Worm (Caenorhabditis elegans) whole organism, L1 larva: ENCODE results near the gene Y116F11A.6.

Experiments used
- C04F5.9 ChIP-seq: sonication (generic microtip); optimal IDR thresholded peaks from 2 replicates; lab custom pipeline; 2016; ENCODE audit warnings: missing genetic modification characterization, missing compliant biosample characterization
- C16A3.4 ChIP-seq: fragments of 150-350 bp; optimal IDR thresholded peaks from 2 replicates; lab custom pipeline; 2014; ENCODE audit warnings: missing biosample characterization, missing genetic modification characterization
- C34B4.2 ChIP-seq: sonication (generic microtip); optimal IDR thresholded peaks from 2 replicates; lab custom pipeline; 2017; ENCODE audit warnings: mild to moderate bottlenecking, missing genetic modification characterization, missing compliant biosample characterization
- aly-2 ChIP-seq: fragments of 150-350 bp; optimal IDR thresholded peaks from 2 replicates; lab custom pipeline; 2014; ENCODE audit warnings: missing biosample characterization, missing genetic modification characterization
- blmp-1 ChIP-seq: fragments of 150-350 bp; optimal IDR thresholded peaks from 2 replicates; lab custom pipeline; 2014; ENCODE audit warnings: missing biosample characterization, missing genetic modification characterization
- ceh-82 ChIP-seq, 3 experiments: fragments of 150-350 bp in 1 of 3; sonication (generic microtip) in 2 of 3; optimal IDR thresholded peaks; 2 replicates each; lab custom pipeline; 2014 to 2017; ENCODE audit warnings: missing biosample characterization in 3 of 3, missing genetic modification characterization in 3 of 3
- ceh-88 ChIP-seq: fragments of 200-800 bp; sonication (Bioruptor generic); IDR thresholded peaks from 2 replicates; pipeline ENCODE4 v1.3.6; 2022; ENCODE audit warnings: missing genetic modification characterization, missing compliant biosample characterization
- ces-1 ChIP-seq: fragments of 150-350 bp; optimal IDR thresholded peaks from 2 replicates; lab custom pipeline; 2014; ENCODE audit warnings: missing biosample characterization, missing genetic modification reagents, missing genetic modification characterization
- dpl-1 ChIP-seq, 3 experiments: fragments of 150-350 bp in 2 of 3; sonication (generic microtip) in 1 of 3; optimal IDR thresholded peaks; 2 replicates each; lab custom pipeline; 2014 to 2017; ENCODE audit warnings: missing biosample characterization in 3 of 3, missing genetic modification characterization in 3 of 3, missing genetic modification reagents in 3 of 3
- efl-1 ChIP-seq, 4 experiments: fragments of 150-350 bp; optimal IDR thresholded peaks in 3 of 4; peaks in 1 of 4; 1 replicate in 1 of 4; 2 replicates in 3 of 4; lab custom pipeline; 2014; ENCODE audit warnings: missing biosample characterization in 2 of 4, missing genetic modification characterization in 2 of 4, missing genetic modification reagents in 2 of 4
- efl-3 ChIP-seq: fragments of 200-800 bp; sonication (Bioruptor generic); optimal IDR thresholded peaks from 2 replicates; lab custom pipeline; 2018; ENCODE audit warnings: mild to moderate bottlenecking, missing genetic modification characterization, missing compliant biosample characterization
- egl-27 ChIP-seq, 2 experiments: fragments of 150-350 bp in 1 of 2; sonication (generic microtip); optimal IDR thresholded peaks; 3 replicates each; lab custom pipeline; 2017 to 2018; ENCODE audit warnings: missing biosample characterization in 2 of 2, missing genetic modification characterization in 2 of 2, missing genetic modification reagents in 2 of 2
- fkh-10 ChIP-seq: sonication (generic microtip); optimal IDR thresholded peaks from 2 replicates; lab custom pipeline; 2017; ENCODE audit warnings: missing biosample characterization, missing genetic modification reagents, missing genetic modification characterization
- hlh-4 ChIP-seq: sonication (generic microtip); optimal IDR thresholded peaks from 2 replicates; lab custom pipeline; 2016; ENCODE audit warnings: mild to moderate bottlenecking, missing genetic modification characterization, missing compliant biosample characterization
- hpl-2 ChIP-seq: fragments of 150-350 bp; optimal IDR thresholded peaks from 2 replicates; lab custom pipeline; 2014; ENCODE audit warnings: missing biosample characterization, missing genetic modification reagents, missing genetic modification characterization
- irx-1 ChIP-seq: sonication (generic microtip); optimal IDR thresholded peaks from 2 replicates; lab custom pipeline; 2016; ENCODE audit warnings: missing genetic modification characterization, missing compliant biosample characterization
- isw-1 ChIP-seq: fragments of 200-800 bp; sonication (Bioruptor generic); IDR thresholded peaks from 2 replicates; pipeline ENCODE4 v1.3.6; 2022; ENCODE audit warnings: missing genetic modification characterization, missing compliant biosample characterization
- lin-15B ChIP-seq: fragments of 150-350 bp; sonication (generic microtip); optimal IDR thresholded peaks from 3 replicates; lab custom pipeline; 2014; ENCODE audit warnings: missing biosample characterization, missing genetic modification characterization
- lin-39 ChIP-seq: fragments of 150-350 bp; optimal IDR thresholded peaks from 2 replicates; lab custom pipeline; 2014; ENCODE audit warnings: missing biosample characterization, missing genetic modification reagents, missing genetic modification characterization
- lsy-2 ChIP-seq, 2 experiments: fragments of 150-350 bp; optimal IDR thresholded peaks; 2 replicates each; lab custom pipeline; 2014; ENCODE audit warnings: missing biosample characterization in 2 of 2, missing genetic modification characterization in 2 of 2
- mab-9 ChIP-seq: fragments of 200-800 bp; sonication (Bioruptor generic); IDR thresholded peaks from 2 replicates; pipeline ENCODE4 v1.3.6; 2022; ENCODE audit warnings: missing genetic modification reagents, missing genetic modification characterization, missing compliant biosample characterization
- mdl-1 ChIP-seq, 2 experiments: fragments of 150-350 bp; optimal IDR thresholded peaks; 2 replicates each; lab custom pipeline; 2014 to 2017; ENCODE audit warnings: missing biosample characterization in 2 of 2, missing genetic modification characterization in 2 of 2, inconsistent platforms in 1 of 2
- mep-1 ChIP-seq: fragments of 150-350 bp; optimal IDR thresholded peaks from 2 replicates; lab custom pipeline; 2014; ENCODE audit warnings: missing biosample characterization, missing genetic modification characterization
- nhr-11 ChIP-seq: fragments of 150-350 bp; optimal IDR thresholded peaks from 2 replicates; lab custom pipeline; 2014; ENCODE audit warnings: missing biosample characterization, missing genetic modification characterization
- nhr-12 ChIP-seq: sonication (generic microtip); optimal IDR thresholded peaks from 2 replicates; lab custom pipeline; 2017; ENCODE audit warnings: missing biosample characterization, missing genetic modification characterization
- nhr-19 ChIP-seq: fragments of 200-800 bp; sonication (Bioruptor generic); conservative IDR thresholded peaks from 2 replicates; pipeline ENCODE4 v1.3.6; 2022; ENCODE audit warnings: missing genetic modification characterization, missing compliant biosample characterization
- nhr-20 ChIP-seq: sonication (generic microtip); optimal IDR thresholded peaks from 2 replicates; lab custom pipeline; 2016; ENCODE audit warnings: mild to moderate bottlenecking, missing genetic modification characterization, missing compliant biosample characterization
- nhr-237 ChIP-seq: fragments of 150-350 bp; optimal IDR thresholded peaks from 2 replicates; lab custom pipeline; 2014; ENCODE audit warnings: missing biosample characterization, missing genetic modification characterization
- nhr-47 ChIP-seq: sonication (generic microtip); optimal IDR thresholded peaks from 2 replicates; lab custom pipeline; 2016; ENCODE audit warnings: mild to moderate bottlenecking, missing genetic modification characterization, moderate library complexity, missing compliant biosample characterization
- nhr-71 ChIP-seq: sonication (generic microtip); optimal IDR thresholded peaks from 2 replicates; lab custom pipeline; 2016; ENCODE audit warnings: mild to moderate bottlenecking, missing genetic modification characterization, moderate library complexity, missing compliant biosample characterization
- nhr-76 ChIP-seq: sonication (generic microtip); optimal IDR thresholded peaks from 2 replicates; lab custom pipeline; 2017; ENCODE audit warnings: missing biosample characterization, missing genetic modification characterization
- nhr-84 ChIP-seq: sonication (generic microtip); optimal IDR thresholded peaks from 2 replicates; lab custom pipeline; 2017; ENCODE audit warnings: missing biosample characterization, missing genetic modification characterization
- nhr-90 ChIP-seq: sonication (generic microtip); optimal IDR thresholded peaks from 2 replicates; lab custom pipeline; 2016; ENCODE audit warnings: mild to moderate bottlenecking, missing genetic modification characterization, missing compliant biosample characterization; ENCODE audit not compliant: poor library complexity
- rnt-1 ChIP-seq: sonication (generic microtip); optimal IDR thresholded peaks from 2 replicates; lab custom pipeline; 2016; ENCODE audit warnings: mild to moderate bottlenecking, missing genetic modification characterization, moderate library complexity, missing compliant biosample characterization
- sptf-1 ChIP-seq: fragments of 150-350 bp; optimal IDR thresholded peaks from 2 replicates; lab custom pipeline; 2014; ENCODE audit warnings: missing biosample characterization, missing genetic modification characterization
- tbx-2 ChIP-seq: sonication (generic microtip); optimal IDR thresholded peaks from 2 replicates; lab custom pipeline; 2016; ENCODE audit warnings: missing genetic modification characterization, missing compliant biosample characterization
- unc-62 ChIP-seq: fragments of 150-350 bp; optimal IDR thresholded peaks from 2 replicates; lab custom pipeline; 2014; ENCODE audit warnings: missing biosample characterization, missing genetic modification reagents, missing genetic modification characterization
- unc-98 ChIP-seq: fragments of 200-800 bp; sonication (Bioruptor generic); IDR thresholded peaks from 2 replicates; pipeline ENCODE4 v1.3.6; 2022; ENCODE audit warnings: missing genetic modification characterization, missing compliant biosample characterization
- zag-1 ChIP-seq: fragments of 150-350 bp; optimal IDR thresholded peaks from 2 replicates; lab custom pipeline; 2014; ENCODE audit warnings: missing biosample characterization, missing genetic modification characterization
- zip-4 ChIP-seq: fragments of 200-800 bp; sonication (Bioruptor generic); optimal IDR thresholded peaks from 2 replicates; lab custom pipeline; 2018; ENCODE audit warnings: mild to moderate bottlenecking, missing genetic modification characterization, moderate library complexity, missing compliant biosample characterization

Gene Y116F11A.6

DNA sequence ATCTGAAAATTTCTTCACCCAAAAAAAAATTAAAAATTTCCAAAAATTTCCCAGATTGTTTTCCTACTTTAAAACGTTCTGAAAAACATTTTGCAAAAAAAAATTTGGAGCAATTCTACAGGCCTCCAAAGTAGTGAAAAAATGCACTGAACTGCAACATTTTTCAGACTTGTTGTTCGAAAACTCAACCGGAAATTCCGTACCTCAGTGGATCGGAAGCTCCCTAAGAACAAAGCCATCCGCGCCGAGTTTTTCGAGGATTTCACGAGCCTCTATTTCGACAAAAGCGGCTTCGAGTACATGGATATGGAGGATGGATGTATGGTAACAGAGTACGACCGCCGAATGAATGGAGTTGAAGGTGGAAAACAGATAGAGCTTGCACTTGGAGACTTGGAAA, 18.8 kb downstream of the Y116F11A.6 start, which contains the start of gene fbxa-131:
TSS of gene fbxa-131 (plus strand) at position 301 of the 400 bp plus-strand sequence.
- TF ChIP-seq C16A3.4 (no peak), nhr-76 (tag; lab: Kevin White, UChicago) (no peak), nhr-90 (tag; lab: Kevin White, UChicago) (no peak), tbx-2 (tag; lab: Kevin White, UChicago) (no peak), mep-1 (tag; lab: Kevin White, UChicago) (no peak), unc-62 (GFP tag; lab: Kevin White, UChicago) (no peak), nhr-20 (tag; lab: Kevin White, UChicago) (no peak), ceh-82 (tag; optimal IDR thresholded peaks at IDR 0.05; lab: Kevin White, UChicago) (no peak), zag-1 (tag; lab: Kevin White, UChicago) (no peak), egl-27 (tag; optimal IDR thresholded peaks at IDR 0.05; lab: Kevin White, UChicago) (no peak), hpl-2 (no peak)

DNA sequence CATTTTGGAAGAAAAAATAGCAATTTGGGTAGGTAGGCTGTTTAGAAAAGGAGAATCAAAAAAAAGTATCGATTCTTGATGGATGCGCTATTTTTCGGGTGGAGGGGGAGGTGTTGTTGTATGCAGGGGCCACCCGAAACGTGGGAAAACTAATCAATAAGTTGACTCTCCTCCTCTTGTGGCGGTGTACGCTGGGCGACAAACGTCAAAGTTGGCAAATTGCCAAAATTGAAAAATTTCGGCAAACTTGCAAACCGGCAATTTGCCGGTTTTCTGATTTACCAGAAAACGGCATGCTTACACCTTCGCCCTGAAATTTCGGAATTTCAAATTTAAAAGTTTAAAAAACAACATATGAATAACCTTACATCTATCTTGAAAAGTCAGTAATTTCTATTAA, 21.7 kb downstream of the Y116F11A.6 start, which contains the start of gene W04E12.2:
TSS of gene W04E12.2 (minus strand) at position 101 of the 400 bp plus-strand sequence.
- TF ChIP-seq rnt-1 (tag; lab: Kevin White, UChicago): no peak
- no peak for TF ChIP-seq ceh-88 (GFP tag; lab: Robert Waterston, UW)
- TF ChIP-seq dpl-1 (GFP tag; optimal IDR thresholded peaks at IDR 0.05; lab: Kevin White, UChicago): no peak
- no peak for TF ChIP-seq hlh-4 (tag; lab: Kevin White, UChicago)
- no peak for TF ChIP-seq nhr-11 (tag; lab: Kevin White, UChicago)
- TF ChIP-seq irx-1: no peak
- TF ChIP-seq fkh-10 (GFP tag; lab: Kevin White, UChicago): no peak
- no peak for TF ChIP-seq nhr-12 (tag; lab: Kevin White, UChicago)
- TF ChIP-seq nhr-71 (tag; lab: Kevin White, UChicago): no peak
- no peak for TF ChIP-seq nhr-84 (tag; lab: Kevin White, UChicago)
- TF ChIP-seq C34B4.2 (tag; lab: Kevin White, UChicago): no peak

DNA sequence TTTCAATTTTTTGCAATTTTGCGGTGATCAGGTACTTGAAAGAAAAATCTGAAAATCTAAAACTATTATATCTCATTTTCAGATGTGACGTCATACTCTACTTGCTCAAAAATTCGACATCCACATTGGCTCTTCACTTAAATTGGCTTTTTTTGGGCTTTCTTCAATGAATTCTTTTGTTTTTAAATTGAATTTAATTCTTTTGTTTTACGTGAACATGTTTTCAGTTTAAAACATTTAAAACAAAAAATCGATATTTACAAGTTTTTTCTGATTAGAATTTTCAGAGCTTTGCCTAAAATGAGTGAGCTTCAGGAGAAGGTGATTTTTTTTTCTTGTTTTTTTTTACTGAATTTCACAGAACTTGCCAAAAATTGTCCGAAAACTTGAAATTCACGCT, 22.3 kb downstream of the Y116F11A.6 start, which contains the start of gene W04E12.3:
TSS of gene W04E12.3 (plus strand) at position 301 of the 400 bp plus-strand sequence.
- TF ChIP-seq lin-15B (tag; lab: Kevin White, UChicago) (no peak), mdl-1 (tag; optimal IDR thresholded peaks at IDR 0.05; lab: Kevin White, UChicago) (no peak), ces-1 (GFP tag; lab: Kevin White, UChicago) (no peak), mab-9 (GFP tag; lab: Robert Waterston, UW) (no peak), nhr-20 (tag; lab: Kevin White, UChicago) (no peak), efl-1 (optimal IDR thresholded peaks at IDR 0.05; lab: Kevin White, UChicago) (no peak), efl-1 (GFP tag; optimal IDR thresholded peaks at IDR 0.05 in 1 of 2; lab: Kevin White, UChicago) (no peak), unc-98 (GFP tag; lab: Robert Waterston, UW) (no peak), nhr-76 (tag; lab: Kevin White, UChicago) (no peak), dpl-1 (GFP tag; optimal IDR thresholded peaks at IDR 0.05; lab: Kevin White, UChicago) (no peak), nhr-84 (tag; lab: Kevin White, UChicago) (no peak), nhr-237 (no peak), isw-1 (GFP tag; lab: Robert Waterston, UW) (no peak)

DNA sequence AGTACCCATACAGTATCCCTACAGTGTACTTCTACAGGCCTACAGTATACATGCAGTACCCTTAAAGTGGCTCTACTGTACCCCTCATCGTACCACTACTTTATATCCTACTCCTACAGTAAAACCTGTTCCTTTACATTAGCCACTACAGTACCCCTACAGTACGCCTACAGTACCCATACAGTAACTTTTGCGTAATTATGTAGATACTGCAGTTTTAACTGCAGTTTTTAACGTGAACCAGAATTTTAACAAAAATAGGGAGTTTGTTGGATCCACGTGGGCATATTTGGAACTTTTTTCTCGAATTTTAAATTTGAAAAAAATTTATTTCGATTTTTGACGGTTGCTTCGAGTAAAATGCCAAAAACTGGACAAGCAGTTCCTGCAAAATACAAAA, 24.0 kb downstream of the Y116F11A.6 start, which contains the start of gene W04E12.4:
TSS of gene W04E12.4 (plus strand) at position 301 of the 400 bp plus-strand sequence.
- TF ChIP-seq lsy-2 (tag; optimal IDR thresholded peaks at IDR 0.05; lab: Kevin White, UChicago) (no peak), blmp-1 (tag; lab: Kevin White, UChicago) (no peak), lin-39 (tag; lab: Kevin White, UChicago) (no peak), nhr-12 (tag; lab: Kevin White, UChicago) (no peak), tbx-2 (tag; lab: Kevin White, UChicago) (no peak), zip-4 (GFP tag; lab: Kevin White, UChicago) (no peak), C34B4.2 (tag; lab: Kevin White, UChicago) (no peak), C04F5.9 (tag; lab: Kevin White, UChicago) (no peak), fkh-10 (GFP tag; lab: Kevin White, UChicago) (no peak), nhr-19 (GFP tag; lab: Robert Waterston, UW) (no peak), aly-2 (tag; lab: Kevin White, UChicago) (no peak), sptf-1 (tag; lab: Kevin White, UChicago) (no peak), nhr-47 (no peak), unc-98 (GFP tag; lab: Robert Waterston, UW) (no peak), efl-3 (GFP tag; lab: Kevin White, UChicago) (no peak)
